Fruit fly (Drosophila melanogaster) whole organism, embryonic: ENCODE results near the gene HP5.
A peak's percentile ranks its signal among the peaks of the same experiment; 100 is the strongest.

ENCODE experiments used
- BtbVII ChIP-seq: fragments of 200-800 bp; sonication (Bioruptor generic); optimal IDR thresholded peaks from 3 replicates; lab custom pipeline; 2017; ENCODE audit warnings: missing biosample characterization, mild to moderate bottlenecking, missing genetic modification characterization
- CG12071 ChIP-seq: fragments of 200-800 bp; sonication (Bioruptor generic); optimal IDR thresholded peaks from 3 replicates; lab custom pipeline; 2018; ENCODE audit warnings: missing biosample characterization, mild to moderate bottlenecking, missing genetic modification characterization
- CG12104 ChIP-seq: fragments of 200-800 bp; sonication (Bioruptor generic); optimal IDR thresholded peaks from 3 replicates; lab custom pipeline; 2016; ENCODE audit warnings: missing biosample characterization, missing genetic modification characterization
- CG1233 ChIP-seq: fragments of 200-800 bp; sonication (Bioruptor generic); optimal IDR thresholded peaks from 4 replicates; lab custom pipeline; 2018; ENCODE audit warnings: missing biosample characterization, mild to moderate bottlenecking, missing genetic modification characterization
- CG13424 ChIP-seq: fragments of 200-800 bp; sonication (Bioruptor generic); optimal IDR thresholded peaks from 2 replicates; lab custom pipeline; 2019; ENCODE audit warnings: missing biosample characterization, mild to moderate bottlenecking, missing genetic modification characterization, moderate library complexity
- CG17385 ChIP-seq: fragments of 200-800 bp; sonication (Bioruptor generic); optimal IDR thresholded peaks from 3 replicates; lab custom pipeline; 2018; ENCODE audit warnings: missing biosample characterization, mild to moderate bottlenecking, missing genetic modification characterization
- CG1792 ChIP-seq: fragments of 200-800 bp; sonication (Bioruptor generic); optimal IDR thresholded peaks from 2 replicates; lab custom pipeline; 2016; ENCODE audit warnings: missing biosample characterization, missing genetic modification characterization
- CG18262 ChIP-seq: fragments of 200-800 bp; optimal IDR thresholded peaks from 3 replicates; lab custom pipeline; 2019; ENCODE audit warnings: missing biosample characterization, mild to moderate bottlenecking, missing genetic modification characterization, moderate library complexity
- CG18619 ChIP-seq: fragments of 200-800 bp; sonication (Bioruptor generic); optimal IDR thresholded peaks from 3 replicates; lab custom pipeline; 2017; ENCODE audit warnings: missing biosample characterization, mild to moderate bottlenecking, missing genetic modification characterization
- CG2678 ChIP-seq: fragments of 200-800 bp; sonication (Bioruptor generic); optimal IDR thresholded peaks from 3 replicates; lab custom pipeline; 2019; ENCODE audit warnings: missing biosample characterization, mild to moderate bottlenecking, missing genetic modification characterization, moderate library complexity
- CG2712 ChIP-seq: fragments of 200-800 bp; optimal IDR thresholded peaks from 3 replicates; lab custom pipeline; 2019; ENCODE audit warnings: missing biosample characterization, mild to moderate bottlenecking, missing genetic modification characterization, moderate library complexity
- CG5245 ChIP-seq: fragments of 200-800 bp; sonication (Bioruptor generic); optimal IDR thresholded peaks from 3 replicates; lab custom pipeline; 2016; ENCODE audit warnings: missing biosample characterization, missing genetic modification characterization
- CG7556 ChIP-seq: fragments of 200-800 bp; sonication (Bioruptor generic); optimal IDR thresholded peaks from 2 replicates; lab custom pipeline; 2017; ENCODE audit warnings: missing biosample characterization, mild to moderate bottlenecking, missing genetic modification characterization
- CG8281 ChIP-seq: fragments of 200-800 bp; sonication (Bioruptor generic); optimal IDR thresholded peaks from 2 replicates; lab custom pipeline; 2018; ENCODE audit warnings: missing biosample characterization, mild to moderate bottlenecking, missing genetic modification characterization, moderate library complexity
- CG8924 ChIP-seq: fragments of 200-800 bp; optimal IDR thresholded peaks from 3 replicates; lab custom pipeline; 2019; ENCODE audit warnings: missing biosample characterization, mild to moderate bottlenecking, missing genetic modification characterization, moderate library complexity
- CG9727 ChIP-seq: fragments of 200-800 bp; sonication (Bioruptor generic); optimal IDR thresholded peaks from 3 replicates; lab custom pipeline; 2017; ENCODE audit warnings: missing biosample characterization, mild to moderate bottlenecking, missing genetic modification characterization
- CoRest ChIP-seq: fragments of 200-800 bp; sonication (Bioruptor generic); optimal IDR thresholded peaks from 3 replicates; lab custom pipeline; 2018; ENCODE audit warnings: missing biosample characterization, mild to moderate bottlenecking, missing genetic modification characterization, moderate library complexity
- D19A ChIP-seq: fragments of 200-800 bp; optimal IDR thresholded peaks from 3 replicates; lab custom pipeline; 2019; ENCODE audit warnings: missing biosample characterization, mild to moderate bottlenecking, missing genetic modification characterization, moderate library complexity
- Dip2 ChIP-seq: fragments of 200-800 bp; sonication (Bioruptor generic); IDR thresholded peaks from 2 replicates; pipeline ENCODE4 v1.3.6; 2022; ENCODE audit warnings: missing biosample characterization, missing genetic modification characterization
- Drgx ChIP-seq: fragments of 200-800 bp; sonication (Bioruptor generic); IDR thresholded peaks from 2 replicates; pipeline ENCODE4 v1.3.6; 2022; ENCODE audit warnings: missing biosample characterization, missing genetic modification characterization
- Fer1 ChIP-seq: fragments of 200-800 bp; sonication (Bioruptor generic); optimal IDR thresholded peaks from 2 replicates; lab custom pipeline; 2017; ENCODE audit warnings: missing biosample characterization, mild to moderate bottlenecking, missing genetic modification characterization
- Gug ChIP-seq: fragments of 200-800 bp; sonication (Bioruptor generic); IDR thresholded peaks from 4 replicates; pipeline ENCODE4 v1.3.6; 2022; ENCODE audit warnings: missing biosample characterization, missing genetic modification characterization
- Hmr ChIP-seq: fragments of 200-800 bp; sonication (Bioruptor generic); optimal IDR thresholded peaks from 3 replicates; lab custom pipeline; 2017; ENCODE audit warnings: mild to moderate bottlenecking, missing biosample characterization, missing genetic modification reagents, missing genetic modification characterization
- Hr3 ChIP-seq: fragments of 200-800 bp; sonication (Bioruptor generic); optimal IDR thresholded peaks from 3 replicates; lab custom pipeline; 2016; ENCODE audit warnings: missing biosample characterization, missing genetic modification characterization
- Hr51 ChIP-seq, 2 experiments: fragments of 200-800 bp; sonication (Bioruptor generic); optimal IDR thresholded peaks; 2 replicates in 1 of 2; 3 replicates in 1 of 2; lab custom pipeline; 2016 to 2018; ENCODE audit warnings: missing biosample characterization in 2 of 2, missing genetic modification characterization in 2 of 2, mild to moderate bottlenecking in 1 of 2, moderate library complexity in 1 of 2
- Meics ChIP-seq: fragments of 200-800 bp; sonication (Bioruptor generic); optimal IDR thresholded peaks from 2 replicates; lab custom pipeline; 2017; ENCODE audit warnings: missing biosample characterization, mild to moderate bottlenecking, missing genetic modification characterization
- NFAT ChIP-seq: fragments of 200-800 bp; sonication (Bioruptor generic); IDR thresholded peaks from 2 replicates; pipeline ENCODE4 v1.3.6; 2022; ENCODE audit warnings: missing biosample characterization, missing genetic modification characterization
- PHDP ChIP-seq: fragments of 200-800 bp; sonication (Bioruptor generic); optimal IDR thresholded peaks from 3 replicates; lab custom pipeline; 2018; ENCODE audit warnings: missing biosample characterization, mild to moderate bottlenecking, missing genetic modification characterization, moderate library complexity
- bcd ChIP-seq: fragments of 200-800 bp; sonication (Bioruptor generic); optimal IDR thresholded peaks from 2 replicates; lab custom pipeline; 2017; ENCODE audit warnings: missing biosample characterization, mild to moderate bottlenecking, missing genetic modification characterization
- croc ChIP-seq: fragments of 200-800 bp; sonication (Bioruptor generic); conservative IDR thresholded peaks from 3 replicates; pipeline ENCODE4 v1.3.6; 2022; ENCODE audit warnings: missing biosample characterization, missing genetic modification characterization
- dmrt99B ChIP-seq: fragments of 200-800 bp; sonication (Bioruptor generic); optimal IDR thresholded peaks from 2 replicates; lab custom pipeline; 2018; ENCODE audit warnings: missing biosample characterization, mild to moderate bottlenecking, missing genetic modification characterization, moderate library complexity
- grau ChIP-seq: fragments of 200-800 bp; optimal IDR thresholded peaks from 3 replicates; lab custom pipeline; 2019; ENCODE audit warnings: missing biosample characterization, mild to moderate bottlenecking, missing genetic modification characterization, moderate library complexity
- ind ChIP-seq: fragments of 200-800 bp; sonication (Bioruptor generic); optimal IDR thresholded peaks from 3 replicates; lab custom pipeline; 2016; ENCODE audit warnings: missing biosample characterization, missing genetic modification characterization
- kah ChIP-seq: fragments of 200-800 bp; sonication (Bioruptor generic); optimal IDR thresholded peaks from 2 replicates; lab custom pipeline; 2018; ENCODE audit warnings: missing biosample characterization, mild to moderate bottlenecking, missing genetic modification characterization
- mld ChIP-seq: fragments of 200-800 bp; sonication (Bioruptor generic); IDR thresholded peaks from 3 replicates; pipeline ENCODE4 v1.3.6; 2022; ENCODE audit warnings: missing biosample characterization, missing genetic modification characterization; ENCODE audit not compliant: partially characterized antibody
- nmo ChIP-seq: fragments of 200-800 bp; sonication (Bioruptor generic); optimal IDR thresholded peaks from 2 replicates; lab custom pipeline; 2018; ENCODE audit warnings: missing biosample characterization, mild to moderate bottlenecking, missing genetic modification characterization, moderate library complexity
- pan ChIP-seq, 4 experiments: fragments of >200 bp in 3 of 4; fragments of 200-800 bp in 1 of 4; sonication (Bioruptor generic) in 1 of 4; optimal IDR thresholded peaks in 3 of 4; IDR thresholded peaks in 1 of 4; 2 replicates each; pipeline versions ENCODE4 v1.3.6 to Lab custom; 2017 to 2022; ENCODE audit warnings: missing biosample characterization in 2 of 4, missing genetic modification characterization in 2 of 4, mixed read lengths in 1 of 4
- phol ChIP-seq: fragments of 200-800 bp; sonication (Bioruptor generic); optimal IDR thresholded peaks from 3 replicates; lab custom pipeline; 2018; ENCODE audit warnings: missing biosample characterization, mild to moderate bottlenecking, missing genetic modification characterization, moderate library complexity
- ranshi ChIP-seq: fragments of 200-800 bp; sonication (Bioruptor generic); IDR thresholded peaks from 2 replicates; pipeline ENCODE4 v1.3.6; 2022; ENCODE audit warnings: missing biosample characterization, missing genetic modification characterization
- row ChIP-seq: fragments of 200-800 bp; sonication (Bioruptor generic); IDR thresholded peaks from 3 replicates; pipeline ENCODE4 v1.3.6; 2022; ENCODE audit warnings: missing biosample characterization, missing genetic modification characterization
- salm ChIP-seq: fragments of 200-800 bp; sonication (Bioruptor generic); optimal IDR thresholded peaks from 2 replicates; lab custom pipeline; 2018; ENCODE audit warnings: missing biosample characterization, mild to moderate bottlenecking, missing genetic modification characterization
- slbo ChIP-seq: fragments of 200-800 bp; sonication (Bioruptor generic); IDR thresholded peaks from 2 replicates; pipeline ENCODE4 v1.3.6; 2022; ENCODE audit warnings: missing biosample characterization, missing genetic modification characterization
- sug ChIP-seq: fragments of 200-800 bp; optimal IDR thresholded peaks from 2 replicates; lab custom pipeline; 2019; ENCODE audit warnings: missing biosample characterization, mild to moderate bottlenecking, missing genetic modification characterization, moderate library complexity
- tap ChIP-seq: fragments of 200-800 bp; optimal IDR thresholded peaks from 3 replicates; lab custom pipeline; 2019; ENCODE audit warnings: missing biosample characterization, mild to moderate bottlenecking, missing genetic modification characterization, moderate library complexity
- tio ChIP-seq: fragments of 200-800 bp; sonication (Bioruptor generic); optimal IDR thresholded peaks from 2 replicates; lab custom pipeline; 2017; ENCODE audit warnings: missing biosample characterization, missing genetic modification characterization, inconsistent platforms
- toy ChIP-seq: fragments of 200-800 bp; sonication (Bioruptor generic); IDR thresholded peaks from 2 replicates; pipeline ENCODE4 v1.3.6; 2022; ENCODE audit warnings: missing biosample characterization, missing genetic modification characterization
- unpg ChIP-seq: fragments of 200-800 bp; sonication (Bioruptor generic); optimal IDR thresholded peaks from 3 replicates; lab custom pipeline; 2018; ENCODE audit warnings: missing biosample characterization, mild to moderate bottlenecking, missing genetic modification characterization, moderate library complexity
- vvl ChIP-seq: fragments of 200-800 bp; sonication (Bioruptor generic); IDR thresholded peaks from 2 replicates; pipeline ENCODE4 v1.3.6; 2022; ENCODE audit warnings: missing biosample characterization, missing genetic modification characterization

The HP5 gene

dm6 chrX:11439270-11439669 lies 15.3 kb upstream of the HP5 start (continued):
- no peak for TF ChIP-seq ranshi (GFP tag; lab: Robert Waterston, UW)

dm6 chrX:11440944-11441343 lies 13.6 kb upstream of the HP5 start:
- TF ChIP-seq CG18619 (peak; percentile 14), grau (peak; percentile 85), CG12104 (GFP tag; lab: Kevin White, UChicago) (peak; percentile 29), croc (GFP tag; lab: Robert Waterston, UW) (no peak), nmo (peak; percentile 20), CG2678 (tag; lab: Kevin White, UChicago) (peak; percentile 68), Hr51 (GFP tag; optimal IDR thresholded peaks at IDR 0.05; lab: Kevin White, UChicago) (peak in 1 of 2 experiments; percentile 60), phol (peak; percentile 32), CG17385 (GFP tag; lab: Kevin White, UChicago) (peak; percentile 47), CG13424 (tag; lab: Kevin White, UChicago) (peak; percentile 54), kah (GFP tag; lab: Kevin White, UChicago) (no peak), Drgx (GFP tag; lab: Robert Waterston, UW) (no peak), tap (tag; lab: Kevin White, UChicago) (peak; percentile 27), PHDP (tag; lab: Kevin White, UChicago) (peak; percentile 34), Fer1 (peak; percentile 51), pan (optimal IDR thresholded peaks at IDR 0.05; lab: Kevin White, UChicago) (no peak), pan (GFP tag; optimal IDR thresholded peaks at IDR 0.05 in 1 of 2, IDR thresholded peaks at IDR 0.05 in 1 of 2) (peak in 1 of 2 experiments; percentile 4), Gug (GFP tag; lab: Robert Waterston, UW) (no peak), row (GFP tag; lab: Robert Waterston, UW) (peak; percentile 58), bcd (GFP tag; lab: Kevin White, UChicago) (peak; percentile 21), Hmr (peak; percentile 53), BtbVII (peak; percentile 11), CG12071 (no peak), CG8281 (tag; lab: Kevin White, UChicago) (peak; percentile 14), CG5245 (no peak), NFAT (no peak), CG2712 (tag; lab: Kevin White, UChicago) (peak; percentile 29), Dip2 (GFP tag; lab: Robert Waterston, UW) (no peak), D19A (tag; lab: Kevin White, UChicago) (peak; percentile 15), CG18262 (tag; lab: Kevin White, UChicago) (peak; percentile 14), toy (GFP tag; lab: Robert Waterston, UW) (no peak), CG1233 (GFP tag; lab: Kevin White, UChicago) (peak; percentile 6), CG1792 (no peak), CoRest (tag; lab: Kevin White, UChicago) (peak; percentile 64), slbo (GFP tag; lab: Robert Waterston, UW) (peak; percentile 28; the same call in 1 of the 2 replicates), CG7556 (GFP tag; lab: Kevin White, UChicago) (peak; percentile 20), sug (tag; lab: Kevin White, UChicago) (peak; percentile 30), unpg (GFP tag; lab: Kevin White, UChicago) (peak; percentile 31), Meics (GFP tag; lab: Kevin White, UChicago) (peak; percentile 58), ind (GFP tag; lab: Kevin White, UChicago) (peak; percentile 24), Hr3 (GFP tag; lab: Kevin White, UChicago) (peak; percentile 15), vvl (GFP tag; lab: Robert Waterston, UW) (0 out of 2 replicates have a peak, but pooled peaks have one; percentile 6), CG8924 (tag; lab: Kevin White, UChicago) (peak; percentile 47), tio (peak; percentile 10), CG9727 (GFP tag; lab: Kevin White, UChicago) (peak; percentile 32), mld (GFP tag; lab: Robert Waterston, UW) (no peak), salm (tag; lab: Kevin White, UChicago) (no peak), dmrt99B (peak; percentile 58)
